Worm (Caenorhabditis elegans) whole organism, L1 larva: ENCODE measurements around the gene nhr-179.

Experiments used
- C34B4.2 ChIP-seq: sonication (generic microtip); optimal IDR thresholded peaks from 2 replicates; lab custom pipeline; 2017; ENCODE audit warnings: mild to moderate bottlenecking, missing genetic modification characterization, missing compliant biosample characterization
- aha-1 ChIP-seq: fragments of 150-350 bp; optimal IDR thresholded peaks from 2 replicates; lab custom pipeline; 2014; ENCODE audit warnings: missing biosample characterization, missing genetic modification characterization
- aly-2 ChIP-seq: fragments of 150-350 bp; optimal IDR thresholded peaks from 2 replicates; lab custom pipeline; 2014; ENCODE audit warnings: missing biosample characterization, missing genetic modification characterization
- blmp-1 ChIP-seq: fragments of 150-350 bp; optimal IDR thresholded peaks from 2 replicates; lab custom pipeline; 2014; ENCODE audit warnings: missing biosample characterization, missing genetic modification characterization
- ceh-82 ChIP-seq, 3 experiments: fragments of 150-350 bp in 1 of 3; sonication (generic microtip) in 2 of 3; optimal IDR thresholded peaks; 2 replicates each; lab custom pipeline; 2014 to 2017; ENCODE audit warnings: missing biosample characterization in 3 of 3, missing genetic modification characterization in 3 of 3
- ceh-88 ChIP-seq: fragments of 200-800 bp; sonication (Bioruptor generic); IDR thresholded peaks from 2 replicates; pipeline ENCODE4 v1.3.6; 2022; ENCODE audit warnings: missing genetic modification characterization, missing compliant biosample characterization
- ceh-90 ChIP-seq: sonication (generic microtip); optimal IDR thresholded peaks from 2 replicates; lab custom pipeline; 2016; ENCODE audit warnings: missing genetic modification characterization, missing compliant biosample characterization
- dpl-1 ChIP-seq, 3 experiments: fragments of 150-350 bp in 2 of 3; sonication (generic microtip) in 1 of 3; optimal IDR thresholded peaks; 2 replicates each; lab custom pipeline; 2014 to 2017; ENCODE audit warnings: missing biosample characterization in 3 of 3, missing genetic modification characterization in 3 of 3, missing genetic modification reagents in 3 of 3
- efl-3 ChIP-seq: fragments of 200-800 bp; sonication (Bioruptor generic); optimal IDR thresholded peaks from 2 replicates; lab custom pipeline; 2018; ENCODE audit warnings: mild to moderate bottlenecking, missing genetic modification characterization, missing compliant biosample characterization
- egl-13 ChIP-seq: sonication (generic microtip); optimal IDR thresholded peaks from 2 replicates; lab custom pipeline; 2016; ENCODE audit warnings: missing genotype, missing genetic modification reagents, missing genetic modification characterization, missing compliant biosample characterization
- egl-27 ChIP-seq, 2 experiments: fragments of 150-350 bp in 1 of 2; sonication (generic microtip); optimal IDR thresholded peaks; 3 replicates each; lab custom pipeline; 2017 to 2018; ENCODE audit warnings: missing biosample characterization in 2 of 2, missing genetic modification characterization in 2 of 2, missing genetic modification reagents in 2 of 2
- elt-2 ChIP-seq: sonication (generic microtip); optimal IDR thresholded peaks from 2 replicates; lab custom pipeline; 2016; ENCODE audit warnings: missing genetic modification characterization, mild to moderate bottlenecking, inconsistent platforms, missing compliant biosample characterization, missing genetic modification reagents
- ets-5 ChIP-seq: fragments of 200-800 bp; sonication (Bioruptor generic); IDR thresholded peaks from 2 replicates; pipeline ENCODE4 v1.3.6; 2022; ENCODE audit warnings: missing genetic modification characterization, missing compliant biosample characterization
- fkh-10 ChIP-seq: sonication (generic microtip); optimal IDR thresholded peaks from 2 replicates; lab custom pipeline; 2017; ENCODE audit warnings: missing biosample characterization, missing genetic modification reagents, missing genetic modification characterization
- fkh-8 ChIP-seq: sonication (generic microtip); optimal IDR thresholded peaks from 2 replicates; lab custom pipeline; 2016; ENCODE audit warnings: mild to moderate bottlenecking, missing genetic modification characterization, missing compliant biosample characterization
- fos-1 ChIP-seq: fragments of 150-350 bp; optimal IDR thresholded peaks from 2 replicates; lab custom pipeline; 2014; ENCODE audit warnings: missing biosample characterization, missing genetic modification characterization
- grh-1 ChIP-seq: fragments of 200-800 bp; sonication (Bioruptor generic); IDR thresholded peaks from 2 replicates; pipeline ENCODE4 v1.3.6; 2022; ENCODE audit warnings: missing genetic modification reagents, missing genetic modification characterization, missing compliant biosample characterization
- hlh-4 ChIP-seq: sonication (generic microtip); optimal IDR thresholded peaks from 2 replicates; lab custom pipeline; 2016; ENCODE audit warnings: mild to moderate bottlenecking, missing genetic modification characterization, missing compliant biosample characterization
- irx-1 ChIP-seq: sonication (generic microtip); optimal IDR thresholded peaks from 2 replicates; lab custom pipeline; 2016; ENCODE audit warnings: missing genetic modification characterization, missing compliant biosample characterization
- jun-1 ChIP-seq: fragments of 150-350 bp; optimal IDR thresholded peaks from 2 replicates; lab custom pipeline; 2014; ENCODE audit warnings: missing biosample characterization, missing genetic modification reagents, missing genetic modification characterization
- lin-39 ChIP-seq: fragments of 150-350 bp; optimal IDR thresholded peaks from 2 replicates; lab custom pipeline; 2014; ENCODE audit warnings: missing biosample characterization, missing genetic modification reagents, missing genetic modification characterization
- mef-2 ChIP-seq: fragments of 150-350 bp; optimal IDR thresholded peaks from 2 replicates; lab custom pipeline; 2014; ENCODE audit warnings: missing biosample characterization, missing genetic modification characterization
- mep-1 ChIP-seq: fragments of 150-350 bp; optimal IDR thresholded peaks from 2 replicates; lab custom pipeline; 2014; ENCODE audit warnings: missing biosample characterization, missing genetic modification characterization
- nhr-19 ChIP-seq: fragments of 200-800 bp; sonication (Bioruptor generic); conservative IDR thresholded peaks from 2 replicates; pipeline ENCODE4 v1.3.6; 2022; ENCODE audit warnings: missing genetic modification characterization, missing compliant biosample characterization
- nhr-20 ChIP-seq: sonication (generic microtip); optimal IDR thresholded peaks from 2 replicates; lab custom pipeline; 2016; ENCODE audit warnings: mild to moderate bottlenecking, missing genetic modification characterization, missing compliant biosample characterization
- nhr-28 ChIP-seq: fragments of 150-350 bp; optimal IDR thresholded peaks from 2 replicates; lab custom pipeline; 2014; ENCODE audit warnings: missing biosample characterization, missing genetic modification characterization
- nhr-85 ChIP-seq: sonication (generic microtip); peaks from one replicate; lab custom pipeline; 2016; ENCODE audit warnings: missing genetic modification characterization, inconsistent platforms, missing compliant biosample characterization
- nhr-90 ChIP-seq: sonication (generic microtip); optimal IDR thresholded peaks from 2 replicates; lab custom pipeline; 2016; ENCODE audit warnings: mild to moderate bottlenecking, missing genetic modification characterization, missing compliant biosample characterization; ENCODE audit not compliant: poor library complexity
- pag-3 ChIP-seq: sonication (generic microtip); optimal IDR thresholded peaks from 2 replicates; lab custom pipeline; 2017; ENCODE audit warnings: missing genetic modification characterization, mild to moderate bottlenecking, missing compliant biosample characterization, antibody characterized with exemption, borderline replicate concordance; ENCODE audit not compliant: insufficient read depth
- pqm-1 ChIP-seq: sonication (generic microtip); optimal IDR thresholded peaks from 3 replicates; lab custom pipeline; 2017; ENCODE audit warnings: missing biosample characterization, missing genetic modification characterization
- rnt-1 ChIP-seq: sonication (generic microtip); optimal IDR thresholded peaks from 2 replicates; lab custom pipeline; 2016; ENCODE audit warnings: mild to moderate bottlenecking, missing genetic modification characterization, moderate library complexity, missing compliant biosample characterization
- skn-1 ChIP-seq: fragments of 150-350 bp; optimal IDR thresholded peaks from 2 replicates; lab custom pipeline; 2014; ENCODE audit warnings: missing biosample characterization, missing genetic modification characterization
- snpc-4 ChIP-seq: fragments of 150-350 bp; optimal IDR thresholded peaks from 2 replicates; lab custom pipeline; 2014; ENCODE audit warnings: missing biosample characterization, missing genetic modification characterization
- sox-4 ChIP-seq: sonication (generic microtip); optimal IDR thresholded peaks from 2 replicates; lab custom pipeline; 2016; ENCODE audit warnings: missing genetic modification characterization, missing compliant biosample characterization
- tbx-2 ChIP-seq: sonication (generic microtip); optimal IDR thresholded peaks from 2 replicates; lab custom pipeline; 2016; ENCODE audit warnings: missing genetic modification characterization, missing compliant biosample characterization
- unc-62 ChIP-seq: fragments of 150-350 bp; optimal IDR thresholded peaks from 2 replicates; lab custom pipeline; 2014; ENCODE audit warnings: missing biosample characterization, missing genetic modification reagents, missing genetic modification characterization
- unc-98 ChIP-seq: fragments of 200-800 bp; sonication (Bioruptor generic); IDR thresholded peaks from 2 replicates; pipeline ENCODE4 v1.3.6; 2022; ENCODE audit warnings: missing genetic modification characterization, missing compliant biosample characterization
- xbp-1 ChIP-seq: sonication (generic microtip); optimal IDR thresholded peaks from 2 replicates; lab custom pipeline; 2016; ENCODE audit warnings: missing genetic modification characterization, missing compliant biosample characterization
- zag-1 ChIP-seq: fragments of 150-350 bp; optimal IDR thresholded peaks from 2 replicates; lab custom pipeline; 2014; ENCODE audit warnings: missing biosample characterization, missing genetic modification characterization
- zip-4 ChIP-seq: fragments of 200-800 bp; sonication (Bioruptor generic); optimal IDR thresholded peaks from 2 replicates; lab custom pipeline; 2018; ENCODE audit warnings: mild to moderate bottlenecking, missing genetic modification characterization, moderate library complexity, missing compliant biosample characterization
- ztf-11 ChIP-seq, 2 experiments: sonication (generic microtip); optimal IDR thresholded peaks; 2 replicates each; lab custom pipeline; 2016 to 2017; ENCODE audit warnings: missing genetic modification characterization in 2 of 2, missing biosample characterization in 1 of 2, missing compliant biosample characterization in 1 of 2
- ztf-4 ChIP-seq: fragments of 150-350 bp; optimal IDR thresholded peaks from 2 replicates; lab custom pipeline; 2014; ENCODE audit warnings: missing biosample characterization, missing genetic modification characterization

The nhr-179 gene

DNA sequence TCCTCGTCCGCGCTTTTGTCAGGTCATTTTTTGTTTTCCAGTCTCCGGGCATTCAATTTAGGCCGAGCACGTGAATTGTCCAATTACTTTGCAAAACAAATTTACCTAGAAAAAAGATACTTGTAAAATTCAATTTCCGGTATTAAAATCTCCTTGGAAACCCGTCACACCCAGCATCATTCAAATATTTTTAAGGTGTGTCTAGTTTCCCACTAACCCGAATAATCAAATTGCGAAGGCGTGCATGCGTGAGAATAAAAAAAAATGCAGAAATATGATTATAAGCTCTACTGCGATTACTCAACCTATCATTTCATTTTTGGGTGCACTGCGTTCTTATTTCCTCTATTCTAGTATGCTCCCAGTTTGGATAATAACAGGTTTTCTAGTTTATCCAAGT, 36.2 kb upstream of the nhr-179 start, which contains the start of gene irld-11:
Gene irld-11 (plus strand): TSS at position 301 of the 400 bp plus-strand sequence.
- TF ChIP-seq nhr-20 (tag; lab: Kevin White, UChicago) (peak; percentile 32), fkh-8 (tag; lab: Kevin White, UChicago) (peak; percentile 82), nhr-85 (tag; lab: Kevin White, UChicago) (no peak)

DNA sequence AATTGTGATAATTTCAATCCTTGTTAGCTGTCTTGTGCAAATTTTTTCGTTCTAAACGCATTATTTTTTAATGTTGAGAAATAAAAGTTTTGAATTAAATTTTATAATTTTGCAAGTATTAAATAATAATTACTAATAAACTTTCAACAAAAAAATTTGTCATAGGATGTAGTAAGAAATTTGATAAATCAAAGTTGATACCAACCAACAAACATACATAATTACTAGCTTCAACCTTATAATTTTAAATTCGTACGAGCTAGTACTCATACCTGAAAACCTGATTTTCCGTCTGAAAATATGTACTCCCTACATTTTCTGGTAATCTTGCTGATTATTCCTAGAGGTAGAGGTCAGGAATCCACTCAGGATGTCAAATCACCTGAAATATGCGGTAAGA, 32.4 kb upstream of the nhr-179 start, which contains the start of gene irld-44:
Gene irld-44 (plus strand): TSS at position 301 of the 400 bp plus-strand sequence.
- TF ChIP-seq mep-1 (no peak), pqm-1 (no peak), tbx-2 (tag; lab: Kevin White, UChicago) (no peak), blmp-1 (tag; lab: Kevin White, UChicago) (no peak), snpc-4 (tag; lab: Kevin White, UChicago) (no peak), dpl-1 (GFP tag; optimal IDR thresholded peaks at IDR 0.05; lab: Kevin White, UChicago) (no peak), ceh-82 (tag; optimal IDR thresholded peaks at IDR 0.05; lab: Kevin White, UChicago) (no peak), grh-1 (GFP tag; lab: Robert Waterston, UW) (no peak), ztf-11 (tag; optimal IDR thresholded peaks at IDR 0.05; lab: Kevin White, UChicago) (no peak), jun-1 (tag; lab: Kevin White, UChicago) (no peak), pag-3 (no peak), nhr-19 (GFP tag; lab: Robert Waterston, UW) (no peak), rnt-1 (no peak), sox-4 (no peak)

DNA sequence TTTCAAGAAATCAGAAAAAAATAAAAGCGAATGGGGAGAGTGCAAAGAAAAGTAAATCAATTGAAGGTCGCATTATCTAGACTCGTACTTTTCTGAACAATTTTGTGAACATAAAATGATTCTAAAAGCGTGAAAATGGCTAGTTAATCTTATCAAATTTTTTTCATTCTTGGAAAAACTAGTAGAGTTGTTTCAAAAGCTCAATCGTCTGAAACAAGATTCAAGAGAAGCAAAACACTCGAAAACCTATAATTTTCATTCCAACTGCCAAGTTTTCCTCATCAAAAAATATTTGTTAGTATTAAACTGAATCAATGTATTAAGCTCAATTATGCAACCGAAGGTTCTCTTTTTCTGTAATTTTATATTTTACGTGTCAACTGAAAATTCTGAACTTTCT, 29.3 kb upstream of the nhr-179 start, which contains the start of gene irld-45:
Gene irld-45 (plus strand): TSS at position 301 of the 400 bp plus-strand sequence.
- TF ChIP-seq ceh-88 (GFP tag; lab: Robert Waterston, UW): no peak
- no peak for TF ChIP-seq snpc-4 (tag; lab: Kevin White, UChicago)
- no peak for TF ChIP-seq fkh-8 (tag; lab: Kevin White, UChicago)
- no peak for TF ChIP-seq unc-62 (GFP tag; lab: Kevin White, UChicago)
- no peak for TF ChIP-seq fkh-10
- TF ChIP-seq egl-13 (tag; lab: Kevin White, UChicago): no peak
- TF ChIP-seq irx-1 (tag; lab: Kevin White, UChicago): no peak
- no peak for TF ChIP-seq aha-1 (tag; lab: Kevin White, UChicago)
- TF ChIP-seq ztf-11 (tag; optimal IDR thresholded peaks at IDR 0.05; lab: Kevin White, UChicago): no peak
- no peak for TF ChIP-seq C34B4.2 (tag; lab: Kevin White, UChicago)
- no peak for TF ChIP-seq blmp-1 (tag; lab: Kevin White, UChicago)
- TF ChIP-seq jun-1 (tag; lab: Kevin White, UChicago): no peak
- no peak for TF ChIP-seq dpl-1 (GFP tag; optimal IDR thresholded peaks at IDR 0.05; lab: Kevin White, UChicago)

DNA sequence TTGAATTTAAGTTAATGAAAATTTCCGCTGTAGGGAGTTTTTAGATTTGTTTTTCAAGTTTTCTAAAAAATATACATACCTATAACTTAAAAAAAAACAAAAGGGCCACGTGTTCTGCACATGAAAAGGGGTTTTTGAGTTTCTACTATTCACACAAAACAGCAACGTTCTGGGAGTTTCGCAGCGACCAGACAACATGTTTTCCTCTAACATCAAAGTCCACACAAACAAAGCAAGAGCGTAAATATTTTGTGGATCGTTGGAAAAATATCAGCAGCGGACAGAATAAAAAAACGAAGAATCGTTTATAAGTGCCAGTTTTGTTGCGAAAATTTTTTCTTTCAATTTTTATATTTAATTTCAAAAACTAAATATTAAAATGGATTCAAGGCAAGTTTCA, 25.2 kb upstream of the nhr-179 start, which contains the start of gene alh-2:
Gene alh-2 (plus strand): TSS at position 284 of the 400 bp plus-strand sequence.
- TF ChIP-seq ceh-90 (tag; lab: Kevin White, UChicago) (no peak), zip-4 (GFP tag; lab: Kevin White, UChicago) (no peak), nhr-90 (no peak)
- TF ChIP-seq, all 84 proteins: peak for 0

DNA sequence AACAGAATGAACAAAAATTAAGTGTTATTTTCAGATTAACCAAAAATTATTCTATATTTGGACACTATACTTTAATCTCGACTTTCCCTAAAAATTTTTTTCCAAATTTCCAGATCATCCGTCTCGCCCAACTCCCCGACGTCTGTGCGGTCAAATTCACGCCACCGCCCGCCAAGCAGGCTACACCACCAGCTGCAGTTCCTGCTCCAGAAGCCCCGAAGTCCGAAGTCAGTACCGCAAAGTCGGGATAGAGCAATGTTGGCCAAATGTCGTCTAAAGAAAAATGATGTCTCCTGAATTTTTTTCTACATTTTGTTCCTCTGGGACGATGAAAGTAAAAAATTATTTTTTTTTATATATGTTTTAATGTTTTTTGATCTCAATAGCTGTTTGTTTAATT, 24.1 kb upstream of the nhr-179 start:
- TF ChIP-seq unc-98 (GFP tag; lab: Robert Waterston, UW): no peak
- no peak for TF ChIP-seq lin-39 (tag; lab: Kevin White, UChicago)
- TF ChIP-seq egl-27 (tag; optimal IDR thresholded peaks at IDR 0.05; lab: Kevin White, UChicago): no peak
- TF ChIP-seq sox-4: no peak
- TF ChIP-seq C34B4.2 (tag; lab: Kevin White, UChicago): no peak
- no peak for TF ChIP-seq fkh-8 (tag; lab: Kevin White, UChicago)
- no peak for TF ChIP-seq mef-2 (tag; lab: Kevin White, UChicago)
- no peak for TF ChIP-seq xbp-1 (tag; lab: Kevin White, UChicago)
- no peak for TF ChIP-seq efl-3
- no peak for TF ChIP-seq elt-2 (tag; lab: Kevin White, UChicago)
- no peak for TF ChIP-seq ets-5
- no peak for TF ChIP-seq fos-1
- no peak for TF ChIP-seq hlh-4
- TF ChIP-seq ztf-11 (tag; optimal IDR thresholded peaks at IDR 0.05; lab: Kevin White, UChicago): no peak
- TF ChIP-seq zag-1 (tag; lab: Kevin White, UChicago): no peak
- no peak for TF ChIP-seq aly-2 (tag; lab: Kevin White, UChicago)
- no peak for TF ChIP-seq skn-1
- TF ChIP-seq nhr-28 (tag; lab: Kevin White, UChicago): no peak
- no peak for TF ChIP-seq tbx-2 (tag; lab: Kevin White, UChicago)
- no peak for TF ChIP-seq ztf-4 (tag; lab: Kevin White, UChicago)
